Fruit fly (Drosophila melanogaster): Measurements from ENCODE around the gene Npc2b.

The Npc2b gene

dm6 chr3R:14051391-14051852, 37.9 kb upstream of the Npc2b start (continued):
- TF ChIP-seq CG9817 (tag; optimal IDR thresholded peaks at IDR 0.05) (no peak), Usf (GFP tag; optimal IDR thresholded peaks at IDR 0.05) (no peak), z (GFP tag; IDR thresholded peaks at IDR 0.05) (peak; percentile 67; the same call in 1 of the 3 replicates), CG15601 (tag; optimal IDR thresholded peaks at IDR 0.05) (no peak), TFAM (GFP tag; optimal IDR thresholded peaks at IDR 0.05) (no peak), CG16779 (GFP tag; IDR thresholded peaks at IDR 0.05) (no peak)

dm6 chr3R:14052182-14053036, 36.9 kb upstream of the Npc2b start:
- peak; percentile 51 for TF ChIP-seq Ets97D (GFP tag; optimal IDR thresholded peaks at IDR 0.05)
- peak; percentile 75 for TF ChIP-seq phol (tag; optimal IDR thresholded peaks at IDR 0.05)
- TF ChIP-seq schlank (tag; optimal IDR thresholded peaks at IDR 0.05), result peak; percentile 86
- TF ChIP-seq CG17385 (GFP tag; optimal IDR thresholded peaks at IDR 0.05), result peak; percentile 83
- no peak for TF ChIP-seq Elba2 (GFP tag; optimal IDR thresholded peaks at IDR 0.05)
- TF ChIP-seq tio (GFP tag; optimal IDR thresholded peaks at IDR 0.05), result peak; percentile 85
- no peak for TF ChIP-seq CG14710 (tag; optimal IDR thresholded peaks at IDR 0.05)
- TF ChIP-seq hbn (GFP tag; IDR thresholded peaks at IDR 0.05; ENCODE audit: partially characterized antibody), result no peak; the same call in 1 of the 2 replicates
- peak; percentile 88 for TF ChIP-seq vfl (GFP tag; optimal IDR thresholded peaks at IDR 0.05)
- TF ChIP-seq NfI (GFP tag; optimal IDR thresholded peaks at IDR 0.05), result peak; percentile 87
- TF ChIP-seq CG12659 (GFP tag; optimal IDR thresholded peaks at IDR 0.05), result peak; percentile 92
- TF ChIP-seq gsb-n (tag; optimal IDR thresholded peaks at IDR 0.05), result no peak
- no peak for TF ChIP-seq hb (GFP tag; IDR thresholded peaks at IDR 0.05; ENCODE audit: partially characterized antibody)
- TF ChIP-seq CG33557 (GFP tag; optimal IDR thresholded peaks at IDR 0.05), result no peak
- TF ChIP-seq PHDP (tag; optimal IDR thresholded peaks at IDR 0.05), result peak; percentile 88
- TF ChIP-seq CG15269 (tag; optimal IDR thresholded peaks at IDR 0.05), result peak; percentile 92
- peak; percentile 89 for TF ChIP-seq Fer1 (GFP tag; optimal IDR thresholded peaks at IDR 0.05)
- TF ChIP-seq prd (optimal IDR thresholded peaks at IDR 0.05), result no peak
- peak; percentile 87 for TF ChIP-seq prd (GFP tag; IDR thresholded peaks at IDR 0.05)
- no peak for TF ChIP-seq CG1832 (GFP tag; optimal IDR thresholded peaks at IDR 0.05)
- TF ChIP-seq Hey (tag; optimal IDR thresholded peaks at IDR 0.05), result peak; percentile 30
- peak; percentile 94 for TF ChIP-seq mam (GFP tag; optimal IDR thresholded peaks at IDR 0.05)
- peak; percentile 82 for TF ChIP-seq CG12391 (tag; optimal IDR thresholded peaks at IDR 0.05)
- peak; percentile 67 for TF ChIP-seq E2f2 (GFP tag; IDR thresholded peaks at IDR 0.05)
- no peak for TF ChIP-seq nerfin-2 (GFP tag; IDR thresholded peaks at IDR 0.05; ENCODE audit: partially characterized antibody)
- TF ChIP-seq CG2678 (tag; optimal IDR thresholded peaks at IDR 0.05), result peak; percentile 94
- peak; percentile 93 for TF ChIP-seq zfh2 (GFP tag; optimal IDR thresholded peaks at IDR 0.05)
- peak; percentile 80 for TF ChIP-seq Xbp1 (GFP tag; optimal IDR thresholded peaks at IDR 0.05)
- TF ChIP-seq CG16779 (GFP tag; IDR thresholded peaks at IDR 0.05), result peak; percentile 66; the same call in 1 of the 2 replicates
- TF ChIP-seq CG10321 (GFP tag; IDR thresholded peaks at IDR 0.05), result no peak; the same call in 1 of the 2 replicates
- TF ChIP-seq CG34376 (GFP tag; optimal IDR thresholded peaks at IDR 0.05), result peak; percentile 26
- TF ChIP-seq CG1529 (GFP tag; optimal IDR thresholded peaks at IDR 0.05), result peak; percentile 46
- no peak for TF ChIP-seq CG14860 (GFP tag; IDR thresholded peaks at IDR 0.05; ENCODE audit: partially characterized antibody)
- TF ChIP-seq CG1233 (GFP tag; optimal IDR thresholded peaks at IDR 0.05), result peak; percentile 75
- peak; percentile 72 for TF ChIP-seq CrebB (tag; optimal IDR thresholded peaks at IDR 0.05)
- no peak for TF ChIP-seq zen2 (GFP tag; IDR thresholded peaks at IDR 0.05; ENCODE audit: partially characterized antibody)
- TF ChIP-seq Mrtf (GFP tag; IDR thresholded peaks at IDR 0.05), result peak; percentile 76
- peak; percentile 90 for TF ChIP-seq Hsf (GFP tag; optimal IDR thresholded peaks at IDR 0.05)
- peak; percentile 93 for TF ChIP-seq Atf6 (GFP tag; IDR thresholded peaks at IDR 0.05)
- TF ChIP-seq vvl (GFP tag; IDR thresholded peaks at IDR 0.05), result peak; percentile 78; the same call in 1 of the 2 replicates
- peak; percentile 82 for TF ChIP-seq unpg (GFP tag; optimal IDR thresholded peaks at IDR 0.05)

All from whole organism, embryonic.